Worm (Caenorhabditis elegans) whole organism, early embryonic: Measurements from ENCODE around the gene cest-13.
A peak's percentile ranks its signal among the peaks of the same experiment; 100 is the strongest.

Source experiments
- B0310.2 ChIP-seq: sonication (generic microtip); optimal IDR thresholded peaks from 2 replicates; lab custom pipeline; 2016; ENCODE audit warnings: mild to moderate bottlenecking, missing genetic modification characterization, missing compliant biosample characterization
- F13C5.2 ChIP-seq: sonication (generic microtip); optimal IDR thresholded peaks from 2 replicates; lab custom pipeline; 2017; ENCODE audit warnings: mild to moderate bottlenecking, missing genetic modification characterization, inconsistent platforms, missing compliant biosample characterization
- aly-1 ChIP-seq: sonication (generic microtip); optimal IDR thresholded peaks from 2 replicates; lab custom pipeline; 2016; ENCODE audit warnings: missing genetic modification characterization, missing compliant biosample characterization
- ama-1 ChIP-seq: fragments of 150-350 bp; optimal IDR thresholded peaks from 2 replicates; lab custom pipeline; 2014
- ceh-13 ChIP-seq: fragments of 200-800 bp; sonication (Bioruptor generic); optimal IDR thresholded peaks from 2 replicates; lab custom pipeline; 2018; ENCODE audit warnings: mild to moderate bottlenecking, missing genetic modification characterization, missing compliant biosample characterization
- ceh-36 ChIP-seq: sonication (generic microtip); optimal IDR thresholded peaks from 2 replicates; lab custom pipeline; 2016; ENCODE audit warnings: missing genetic modification characterization, inconsistent platforms, missing compliant biosample characterization
- ets-7 ChIP-seq: sonication (generic microtip); optimal IDR thresholded peaks from 2 replicates; lab custom pipeline; 2016; ENCODE audit warnings: missing genotype, missing genetic modification characterization, missing compliant biosample characterization
- flt-1 ChIP-seq: fragments of 200-800 bp; sonication (Bioruptor generic); IDR thresholded peaks from 2 replicates; pipeline ENCODE4 v1.3.6; 2022; ENCODE audit warnings: missing genetic modification characterization, missing compliant biosample characterization
- hmbx-1 ChIP-seq: sonication (generic microtip); optimal IDR thresholded peaks from 2 replicates; lab custom pipeline; 2016; ENCODE audit warnings: mild to moderate bottlenecking, missing genetic modification characterization, missing compliant biosample characterization
- hmg-4 ChIP-seq: fragments of 200-800 bp; sonication (Bioruptor generic); optimal IDR thresholded peaks from 2 replicates; lab custom pipeline; 2018; ENCODE audit warnings: mild to moderate bottlenecking, missing genetic modification characterization, missing compliant biosample characterization
- hnd-1 ChIP-seq: sonication (generic microtip); optimal IDR thresholded peaks from 2 replicates; lab custom pipeline; 2016; ENCODE audit warnings: missing genetic modification characterization, missing compliant biosample characterization
- pes-1 ChIP-seq: fragments of 200-800 bp; sonication (Bioruptor generic); IDR thresholded peaks from 2 replicates; pipeline ENCODE4 v1.3.6; 2022; ENCODE audit warnings: missing genetic modification reagents, missing genetic modification characterization, missing compliant biosample characterization
- scrt-1 ChIP-seq: fragments of 200-800 bp; sonication (Bioruptor generic); IDR thresholded peaks from 2 replicates; pipeline ENCODE4 v1.3.6; 2022; ENCODE audit warnings: missing genetic modification characterization, missing compliant biosample characterization
- sea-1 ChIP-seq: fragments of 200-800 bp; sonication (Bioruptor generic); conservative IDR thresholded peaks from 2 replicates; pipeline ENCODE4 v1.3.6; 2022; ENCODE audit warnings: missing genetic modification characterization, missing compliant biosample characterization
- tbx-11 ChIP-seq: fragments of 200-800 bp; sonication (Bioruptor generic); IDR thresholded peaks from 2 replicates; pipeline ENCODE4 v1.3.6; 2022; ENCODE audit warnings: missing genetic modification characterization, missing compliant biosample characterization
- tbx-37 ChIP-seq: fragments of 200-800 bp; sonication (Bioruptor generic); conservative IDR thresholded peaks from 2 replicates; pipeline ENCODE4 v1.3.6; 2022; ENCODE audit warnings: missing genetic modification reagents, missing genetic modification characterization, missing compliant biosample characterization
- tra-4 ChIP-seq: sonication (generic microtip); optimal IDR thresholded peaks from 2 replicates; lab custom pipeline; 2017; ENCODE audit warnings: missing genetic modification characterization, missing compliant biosample characterization

cest-13 gene

ce11 chrX:13759676-13760447, at the start of gene cest-13:
Gene cest-13 (plus strand): TSS chrX:13760237.
- TF ChIP-seq hmg-4 (GFP tag; lab: Kevin White, UChicago) (no peak), aly-1 (no peak), B0310.2 (no peak), tra-4 (no peak), F13C5.2 (no peak), sea-1 (GFP tag; lab: Robert Waterston, UW) (no peak), tbx-37 (GFP tag; lab: Robert Waterston, UW) (no peak), pes-1 (no peak)

ce11 chrX:13711909-13712308, 48.1 kb upstream of the cest-13 start, which contains the start of gene K02D3.2:
Gene K02D3.2 (minus strand): TSS chrX:13712009.
- TF ChIP-seq hmg-4 (GFP tag; lab: Kevin White, UChicago) (no peak), F13C5.2 (no peak), tbx-37 (GFP tag; lab: Robert Waterston, UW) (no peak), sea-1 (GFP tag; lab: Robert Waterston, UW) (no peak), ets-7 (tag; lab: Kevin White, UChicago) (no peak), ceh-36 (tag; lab: Kevin White, UChicago) (no peak), B0310.2 (no peak), hnd-1 (tag; lab: Kevin White, UChicago) (no peak), aly-1 (no peak)

ce11 chrX:13712992-13713391, 47.0 kb upstream of the cest-13 start:
- TF ChIP-seq flt-1 (no peak), sea-1 (GFP tag; lab: Robert Waterston, UW) (no peak), hnd-1 (tag; lab: Kevin White, UChicago) (no peak), tbx-37 (GFP tag; lab: Robert Waterston, UW) (no peak)

- TF ChIP-seq B0310.2 (no peak), ets-7 (tag; lab: Kevin White, UChicago) (no peak), tra-4 (no peak), aly-1 (no peak), scrt-1 (GFP tag; lab: Robert Waterston, UW) (no peak), ceh-13 (GFP tag; lab: Kevin White, UChicago) (no peak), ama-1 (lab: Kevin White, UChicago) (no peak), ceh-36 (tag; lab: Kevin White, UChicago) (no peak), tbx-37 (GFP tag; lab: Robert Waterston, UW) (no peak), hmg-4 (GFP tag; lab: Kevin White, UChicago) (no peak), pes-1 (no peak), tbx-11 (no peak), sea-1 (GFP tag; lab: Robert Waterston, UW) (no peak)
Measured at ce11 chrX:13713857-13714256, 46.2 kb upstream of the cest-13 start, which contains the start of gene K11E4.1. Gene K11E4.1 (plus strand): TSS chrX:13714157.

- peak; percentile 25 for TF ChIP-seq ceh-36 (tag; lab: Kevin White, UChicago)
- peak; percentile 70; the same call in 1 of the 2 replicates for TF ChIP-seq pes-1
- no peak for TF ChIP-seq tbx-11
Measured at ce11 chrX:13714710-13715109, 45.3 kb upstream of the cest-13 start.

- TF ChIP-seq hmbx-1 (tag; lab: Kevin White, UChicago): no peak
- TF ChIP-seq tbx-37 (GFP tag; lab: Robert Waterston, UW): no peak
- TF ChIP-seq sea-1 (GFP tag; lab: Robert Waterston, UW): 0 out of 2 replicates have a peak, but pooled peaks have one; percentile 22
- TF ChIP-seq scrt-1 (GFP tag; lab: Robert Waterston, UW): peak; percentile 61; the same call in 1 of the 2 replicates
- no peak for TF ChIP-seq aly-1
- TF ChIP-seq ceh-36 (tag; lab: Kevin White, UChicago): no peak
- TF ChIP-seq ets-7 (tag; lab: Kevin White, UChicago): no peak
Measured at ce11 chrX:13716313-13716712, 43.7 kb upstream of the cest-13 start.

ce11 chrX:13717053-13717671, 42.9 kb upstream of the cest-13 start, which contains the start of gene shc-3:
Gene shc-3 (plus strand): TSS chrX:13717536.
- TF ChIP-seq hmg-4 (GFP tag; lab: Kevin White, UChicago): no peak
- no peak for TF ChIP-seq F13C5.2
- no peak for TF ChIP-seq ceh-13 (GFP tag; lab: Kevin White, UChicago)
- no peak for TF ChIP-seq scrt-1 (GFP tag; lab: Robert Waterston, UW)
- TF ChIP-seq ama-1 (lab: Kevin White, UChicago): no peak
- no peak for TF ChIP-seq hnd-1 (tag; lab: Kevin White, UChicago)
- no peak for TF ChIP-seq tbx-11
- no peak for TF ChIP-seq tbx-37 (GFP tag; lab: Robert Waterston, UW)
- TF ChIP-seq tra-4: no peak
- no peak for TF ChIP-seq ets-7 (tag; lab: Kevin White, UChicago)
- no peak for TF ChIP-seq sea-1 (GFP tag; lab: Robert Waterston, UW)
- no peak for TF ChIP-seq ceh-36 (tag; lab: Kevin White, UChicago)
- no peak for TF ChIP-seq flt-1
- no peak for TF ChIP-seq hmbx-1 (tag; lab: Kevin White, UChicago)
- no peak for TF ChIP-seq B0310.2
- TF ChIP-seq pes-1: no peak
- TF ChIP-seq aly-1: no peak

- TF ChIP-seq ceh-13 (GFP tag; lab: Kevin White, UChicago) (no peak), tbx-11 (no peak), hmg-4 (GFP tag; lab: Kevin White, UChicago) (no peak), pes-1 (no peak), sea-1 (GFP tag; lab: Robert Waterston, UW) (no peak), B0310.2 (no peak), F13C5.2 (no peak), hmbx-1 (tag; lab: Kevin White, UChicago) (no peak), ama-1 (lab: Kevin White, UChicago) (no peak), flt-1 (no peak), aly-1 (no peak), ceh-36 (tag; lab: Kevin White, UChicago) (no peak), scrt-1 (GFP tag; lab: Robert Waterston, UW) (no peak), tbx-37 (GFP tag; lab: Robert Waterston, UW) (no peak), ets-7 (tag; lab: Kevin White, UChicago) (no peak), hnd-1 (tag; lab: Kevin White, UChicago) (no peak)
Measured at ce11 chrX:13722821-13723220, 37.2 kb upstream of the cest-13 start, which contains the start of gene poml-1. Gene poml-1 (minus strand): TSS chrX:13722921.
